Fruit fly (Drosophila melanogaster) whole organism, embryonic: ENCODE data around the gene mus201.
A peak's percentile ranks its signal among the peaks of the same experiment; 100 is the strongest.

ENCODE experiments used
- Ada2b ChIP-seq: fragments of 200-800 bp; sonication (Bioruptor generic); IDR thresholded peaks from 2 replicates; pipeline ENCODE4 v1.3.6; 2022; ENCODE audit warnings: missing biosample characterization, missing genetic modification characterization
- BtbVII ChIP-seq: fragments of 200-800 bp; sonication (Bioruptor generic); optimal IDR thresholded peaks from 3 replicates; lab custom pipeline; 2017; ENCODE audit warnings: missing biosample characterization, mild to moderate bottlenecking, missing genetic modification characterization
- CG12659 ChIP-seq: fragments of 200-800 bp; sonication (Bioruptor generic); optimal IDR thresholded peaks from 3 replicates; lab custom pipeline; 2017; ENCODE audit warnings: mild to moderate bottlenecking, missing biosample characterization, missing genetic modification reagents, missing genetic modification characterization
- CG12744 ChIP-seq: fragments of 200-800 bp; sonication (Bioruptor generic); optimal IDR thresholded peaks from 2 replicates; lab custom pipeline; 2016; ENCODE audit warnings: missing biosample characterization, missing genetic modification characterization
- CG13424 ChIP-seq: fragments of 200-800 bp; sonication (Bioruptor generic); optimal IDR thresholded peaks from 2 replicates; lab custom pipeline; 2019; ENCODE audit warnings: missing biosample characterization, mild to moderate bottlenecking, missing genetic modification characterization, moderate library complexity
- CG14860 ChIP-seq: fragments of 200-800 bp; sonication (Bioruptor generic); IDR thresholded peaks from 3 replicates; pipeline ENCODE4 v1.3.6; 2022; ENCODE audit warnings: missing biosample characterization, missing genetic modification characterization; ENCODE audit not compliant: partially characterized antibody
- CG17328 ChIP-seq: fragments of 200-800 bp; sonication (Bioruptor generic); IDR thresholded peaks from 2 replicates; pipeline ENCODE4 v1.3.6; 2022; ENCODE audit warnings: missing biosample characterization, missing genetic modification characterization
- CG30403 ChIP-seq: fragments of 200-800 bp; sonication (Bioruptor generic); optimal IDR thresholded peaks from 3 replicates; lab custom pipeline; 2016; ENCODE audit warnings: missing biosample characterization, missing genetic modification characterization
- CG31441 ChIP-seq: fragments of 200-800 bp; sonication (Bioruptor generic); IDR thresholded peaks from 2 replicates; pipeline ENCODE4 v1.3.6; 2022; ENCODE audit warnings: missing biosample characterization, missing genetic modification characterization
- CG4282 ChIP-seq: fragments of 200-800 bp; sonication (Bioruptor generic); optimal IDR thresholded peaks from 2 replicates; lab custom pipeline; 2016; ENCODE audit warnings: missing biosample characterization, missing genetic modification characterization
- CG4328 ChIP-seq: fragments of 200-800 bp; sonication (Bioruptor generic); optimal IDR thresholded peaks from 3 replicates; lab custom pipeline; 2017; ENCODE audit warnings: missing biosample characterization, missing genetic modification reagents, missing genetic modification characterization
- CG43689 ChIP-seq: fragments of 200-800 bp; sonication (Bioruptor generic); IDR thresholded peaks from 2 replicates; pipeline ENCODE4 v1.3.6; 2022; ENCODE audit warnings: missing biosample characterization, missing genetic modification characterization
- CG6791 ChIP-seq: fragments of 200-800 bp; sonication (Bioruptor generic); IDR thresholded peaks from 3 replicates; pipeline ENCODE4 v1.3.6; 2022; ENCODE audit warnings: missing biosample characterization, missing genetic modification characterization; ENCODE audit not compliant: partially characterized antibody
- CG7271 ChIP-seq: fragments of 200-800 bp; sonication (Bioruptor generic); optimal IDR thresholded peaks from 2 replicates; lab custom pipeline; 2018; ENCODE audit warnings: missing biosample characterization, mild to moderate bottlenecking, missing genetic modification characterization, moderate library complexity
- CG7987 ChIP-seq: fragments of 200-800 bp; sonication (Bioruptor generic); optimal IDR thresholded peaks from 2 replicates; lab custom pipeline; 2018; ENCODE audit warnings: missing biosample characterization, mild to moderate bottlenecking, missing genetic modification characterization, moderate library complexity
- CG8765 ChIP-seq: fragments of 200-800 bp; sonication (Bioruptor generic); IDR thresholded peaks from 2 replicates; pipeline ENCODE4 v1.3.6; 2022; ENCODE audit warnings: missing biosample characterization, missing genetic modification characterization
- CG9727 ChIP-seq: fragments of 200-800 bp; sonication (Bioruptor generic); optimal IDR thresholded peaks from 3 replicates; lab custom pipeline; 2017; ENCODE audit warnings: missing biosample characterization, mild to moderate bottlenecking, missing genetic modification characterization
- Dll ChIP-seq: fragments of 200-800 bp; sonication (Bioruptor generic); IDR thresholded peaks from 4 replicates; pipeline ENCODE4 v1.3.6; 2022; ENCODE audit warnings: missing biosample characterization, missing genetic modification characterization; ENCODE audit not compliant: partially characterized antibody
- GATAe ChIP-seq: fragments of 200-800 bp; sonication (Bioruptor generic); conservative IDR thresholded peaks from 2 replicates; pipeline ENCODE4 v1.3.6; 2022; ENCODE audit warnings: missing biosample characterization, missing genetic modification characterization
- HLH4C ChIP-seq: fragments of 200-800 bp; sonication (Bioruptor generic); IDR thresholded peaks from 3 replicates; pipeline ENCODE4 v1.3.6; 2022; ENCODE audit warnings: missing biosample characterization, missing genetic modification characterization; ENCODE audit not compliant: partially characterized antibody
- Hey ChIP-seq: fragments of 200-800 bp; sonication (Bioruptor generic); optimal IDR thresholded peaks from 3 replicates; lab custom pipeline; 2018; ENCODE audit warnings: missing biosample characterization, mild to moderate bottlenecking, missing genetic modification characterization
- HmgD ChIP-seq: fragments of 200-800 bp; sonication (Bioruptor generic); optimal IDR thresholded peaks from 3 replicates; lab custom pipeline; 2016; ENCODE audit warnings: missing biosample characterization, missing genetic modification characterization
- HmgZ ChIP-seq: fragments of 200-800 bp; sonication (Bioruptor generic); optimal IDR thresholded peaks from 2 replicates; lab custom pipeline; 2018; ENCODE audit warnings: missing biosample characterization, mild to moderate bottlenecking, missing genetic modification characterization
- Hr51 ChIP-seq, 2 experiments: fragments of 200-800 bp; sonication (Bioruptor generic); optimal IDR thresholded peaks; 2 replicates in 1 of 2; 3 replicates in 1 of 2; lab custom pipeline; 2016 to 2018; ENCODE audit warnings: missing biosample characterization in 2 of 2, missing genetic modification characterization in 2 of 2, mild to moderate bottlenecking in 1 of 2, moderate library complexity in 1 of 2
- Hsf ChIP-seq: fragments of 200-800 bp; sonication (Bioruptor generic); optimal IDR thresholded peaks from 3 replicates; lab custom pipeline; 2016; ENCODE audit warnings: missing biosample characterization, missing genetic modification characterization
- MESR4 ChIP-seq: fragments of 200-800 bp; sonication (Bioruptor generic); optimal IDR thresholded peaks from 2 replicates; lab custom pipeline; 2018; ENCODE audit warnings: missing biosample characterization, mild to moderate bottlenecking, missing genetic modification characterization, moderate library complexity
- Mad ChIP-seq: fragments of 200-800 bp; sonication (Bioruptor generic); optimal IDR thresholded peaks from 2 replicates; lab custom pipeline; 2016; ENCODE audit warnings: missing biosample characterization, missing genetic modification characterization
- Spps ChIP-seq: fragments of 200-800 bp; sonication (Bioruptor generic); optimal IDR thresholded peaks from 2 replicates; lab custom pipeline; 2018; ENCODE audit warnings: missing biosample characterization, mild to moderate bottlenecking, missing genetic modification characterization
- ash1 ChIP-seq: fragments of 200-800 bp; sonication (Bioruptor generic); optimal IDR thresholded peaks from 2 replicates; lab custom pipeline; 2018; ENCODE audit warnings: missing biosample characterization, mild to moderate bottlenecking, missing genetic modification characterization
- bab2 ChIP-seq: fragments of 200-800 bp; sonication (Bioruptor generic); optimal IDR thresholded peaks from 2 replicates; lab custom pipeline; 2016; ENCODE audit warnings: missing biosample characterization, missing genetic modification characterization
- cato ChIP-seq: fragments of 200-800 bp; sonication (Bioruptor generic); optimal IDR thresholded peaks from 2 replicates; lab custom pipeline; 2016; ENCODE audit warnings: missing biosample characterization, missing genetic modification characterization, borderline replicate concordance
- crc ChIP-seq: fragments of 200-800 bp; sonication (Bioruptor generic); optimal IDR thresholded peaks from 2 replicates; lab custom pipeline; 2016; ENCODE audit warnings: missing biosample characterization, missing genetic modification characterization
- crol ChIP-seq: fragments of 200-800 bp; sonication (Bioruptor generic); IDR thresholded peaks from 2 replicates; pipeline ENCODE4 v1.3.6; 2022; ENCODE audit warnings: missing biosample characterization, missing genetic modification characterization
- dpn ChIP-seq, 2 experiments: fragments of 200-800 bp; sonication (Bioruptor generic); optimal IDR thresholded peaks; 3 replicates each; lab custom pipeline; 2016; ENCODE audit warnings: missing biosample characterization in 2 of 2, missing genetic modification characterization in 2 of 2
- ftz-f1 ChIP-seq: fragments of 200-800 bp; sonication (Bioruptor generic); optimal IDR thresholded peaks from 2 replicates; lab custom pipeline; 2016; ENCODE audit warnings: missing biosample characterization, missing genetic modification characterization
- ken ChIP-seq: fragments of 200-800 bp; sonication (Bioruptor generic); IDR thresholded peaks from 3 replicates; pipeline ENCODE4 v1.3.6; 2022; ENCODE audit warnings: missing biosample characterization, missing genetic modification characterization
- knrl ChIP-seq: fragments of 200-800 bp; sonication (Bioruptor generic); IDR thresholded peaks from 3 replicates; pipeline ENCODE4 v1.3.6; 2022; ENCODE audit warnings: missing biosample characterization, missing genetic modification characterization; ENCODE audit not compliant: partially characterized antibody
- mirr ChIP-seq: fragments of 200-800 bp; sonication (Bioruptor generic); optimal IDR thresholded peaks from 3 replicates; lab custom pipeline; 2018; ENCODE audit warnings: missing biosample characterization, mild to moderate bottlenecking, missing genetic modification characterization
- oc ChIP-seq: fragments of 200-800 bp; sonication (Bioruptor generic); optimal IDR thresholded peaks from 2 replicates; lab custom pipeline; 2018; ENCODE audit warnings: missing biosample characterization, mild to moderate bottlenecking, missing genetic modification characterization, moderate library complexity
- odd ChIP-seq: fragments of 200-800 bp; sonication (Bioruptor generic); optimal IDR thresholded peaks from 2 replicates; lab custom pipeline; 2017; ENCODE audit warnings: missing biosample characterization, mild to moderate bottlenecking, missing genetic modification characterization
- pan ChIP-seq, 4 experiments: fragments of >200 bp in 3 of 4; fragments of 200-800 bp in 1 of 4; sonication (Bioruptor generic) in 1 of 4; optimal IDR thresholded peaks in 3 of 4; IDR thresholded peaks in 1 of 4; 2 replicates each; pipeline versions ENCODE4 v1.3.6 to Lab custom; 2017 to 2022; ENCODE audit warnings: missing biosample characterization in 2 of 4, missing genetic modification characterization in 2 of 4, mixed read lengths in 1 of 4
- pfk ChIP-seq: fragments of 200-800 bp; sonication (Bioruptor generic); optimal IDR thresholded peaks from 2 replicates; lab custom pipeline; 2018; ENCODE audit warnings: missing biosample characterization, mild to moderate bottlenecking, missing genetic modification characterization, moderate library complexity
- rib ChIP-seq: fragments of 200-800 bp; sonication (Bioruptor generic); IDR thresholded peaks from 2 replicates; pipeline ENCODE4 v1.3.6; 2022; ENCODE audit warnings: missing biosample characterization, missing genetic modification characterization
- row ChIP-seq: fragments of 200-800 bp; sonication (Bioruptor generic); IDR thresholded peaks from 3 replicates; pipeline ENCODE4 v1.3.6; 2022; ENCODE audit warnings: missing biosample characterization, missing genetic modification characterization
- scrt ChIP-seq: fragments of 200-800 bp; sonication (Bioruptor generic); optimal IDR thresholded peaks from 2 replicates; lab custom pipeline; 2018; ENCODE audit warnings: missing biosample characterization, mild to moderate bottlenecking, missing genetic modification characterization, moderate library complexity
- sd ChIP-seq: fragments of 200-800 bp; sonication (Bioruptor generic); optimal IDR thresholded peaks from 3 replicates; lab custom pipeline; 2018; ENCODE audit warnings: missing biosample characterization, mild to moderate bottlenecking, missing genetic modification characterization, moderate library complexity
- sens ChIP-seq: fragments of 200-800 bp; sonication (Bioruptor generic); peaks from one replicate; lab custom pipeline; 2016; ENCODE audit warnings: missing biosample characterization, missing genetic modification characterization
- twi ChIP-seq: fragments of 200-800 bp; optimal IDR thresholded peaks from 2 replicates; lab custom pipeline; 2019; ENCODE audit warnings: missing biosample characterization, mild to moderate bottlenecking, missing genetic modification characterization, moderate library complexity
- vvl ChIP-seq: fragments of 200-800 bp; sonication (Bioruptor generic); IDR thresholded peaks from 2 replicates; pipeline ENCODE4 v1.3.6; 2022; ENCODE audit warnings: missing biosample characterization, missing genetic modification characterization

The mus201 gene

DNA sequence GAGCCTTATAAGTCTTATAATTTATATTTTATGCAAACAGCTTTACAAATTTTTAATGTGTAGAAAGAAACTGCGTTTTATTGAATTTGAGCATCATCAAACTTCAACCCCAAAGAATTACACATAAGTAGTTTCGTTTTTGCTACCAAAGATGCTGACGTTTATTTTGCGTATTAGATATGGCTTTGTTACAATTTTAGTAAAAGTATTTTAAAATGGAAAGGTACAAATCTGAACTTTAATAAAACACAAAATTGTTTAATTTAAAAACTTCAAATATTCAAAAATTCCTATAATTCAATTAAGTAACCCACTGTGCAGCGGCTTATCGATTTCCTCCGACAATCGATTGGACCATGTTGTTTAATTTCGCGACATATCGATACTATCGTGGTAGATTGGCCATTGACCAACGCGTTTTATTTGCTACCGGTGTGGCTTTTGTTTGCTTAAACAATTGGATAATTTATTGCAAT, 26.2 kb downstream of the mus201 start, which contains the start of gene prg (continued):
- no peak for TF ChIP-seq crol
- TF ChIP-seq CG17328 (GFP tag; lab: Robert Waterston, UW), result peak; percentile 48; the same call in 1 of the 2 replicates
- TF ChIP-seq Spps (tag; lab: Kevin White, UChicago), result no peak
- TF ChIP-seq CG12744 (GFP tag; lab: Kevin White, UChicago), result peak; percentile 60
- TF ChIP-seq GATAe (GFP tag; lab: Robert Waterston, UW), result 0 out of 2 replicates have a peak, but pooled peaks have one; percentile 16
- TF ChIP-seq row (GFP tag; lab: Robert Waterston, UW), result peak; percentile 86
- peak; percentile 34 for TF ChIP-seq twi (tag; lab: Kevin White, UChicago)
- TF ChIP-seq Dll (GFP tag; lab: Robert Waterston, UW), result peak; percentile 97
- TF ChIP-seq oc, result peak; percentile 60
- peak; percentile 90 for TF ChIP-seq knrl
- peak; percentile 72 for TF ChIP-seq bab2 (GFP tag; lab: Kevin White, UChicago)
- TF ChIP-seq CG6791 (GFP tag; lab: Robert Waterston, UW), result peak; percentile 97
- TF ChIP-seq ftz-f1 (GFP tag; lab: Kevin White, UChicago), result no peak
- TF ChIP-seq crc, result peak; percentile 36
- peak; percentile 67 for TF ChIP-seq Ada2b
- peak; percentile 40 for TF ChIP-seq Mad (GFP tag; lab: Kevin White, UChicago)
- peak; percentile 79 for TF ChIP-seq Hsf (GFP tag; lab: Kevin White, UChicago)
- TF ChIP-seq CG30403 (GFP tag; lab: Kevin White, UChicago), result peak; percentile 74
- peak; percentile 45 to 69 for TF ChIP-seq Hr51 (GFP tag; optimal IDR thresholded peaks at IDR 0.05; lab: Kevin White, UChicago)
- TF ChIP-seq odd (GFP tag; lab: Kevin White, UChicago), result peak; percentile 68
- TF ChIP-seq pan (optimal IDR thresholded peaks at IDR 0.05; lab: Kevin White, UChicago), result no peak
- TF ChIP-seq pan (GFP tag; optimal IDR thresholded peaks at IDR 0.05 in 1 of 2, IDR thresholded peaks at IDR 0.05 in 1 of 2), result peak in 1 of 2 experiments; percentile 60
- no peak for TF ChIP-seq scrt (GFP tag; lab: Kevin White, UChicago)
- no peak for TF ChIP-seq Hey (tag; lab: Kevin White, UChicago)
- TF ChIP-seq CG13424 (tag; lab: Kevin White, UChicago), result peak; percentile 72
- TF ChIP-seq CG31441 (GFP tag; lab: Robert Waterston, UW), result peak; percentile 61; the same call in 1 of the 2 replicates
- TF ChIP-seq pfk (GFP tag; lab: Kevin White, UChicago), result no peak
- peak; percentile 69 for TF ChIP-seq HmgZ (tag; lab: Kevin White, UChicago)
- TF ChIP-seq cato (GFP tag; lab: Kevin White, UChicago), result peak; percentile 14
- no peak for TF ChIP-seq CG8765
- no peak for TF ChIP-seq CG7987
- peak; percentile 33 to 70 for TF ChIP-seq dpn (GFP tag; optimal IDR thresholded peaks at IDR 0.05; lab: Kevin White, UChicago)
- TF ChIP-seq ash1, result no peak
- TF ChIP-seq CG7271 (tag; lab: Kevin White, UChicago), result no peak
- TF ChIP-seq MESR4 (GFP tag; lab: Kevin White, UChicago), result peak; percentile 70
- peak; percentile 94 for TF ChIP-seq CG14860
- no peak; the same call in 1 of the 2 replicates for TF ChIP-seq CG43689
- peak; percentile 47 for TF ChIP-seq CG4328
- peak; percentile 97 for TF ChIP-seq HLH4C (GFP tag; lab: Robert Waterston, UW)
- peak; percentile 56; the same call in 1 of the 2 replicates for TF ChIP-seq rib (GFP tag; lab: Robert Waterston, UW)
- TF ChIP-seq BtbVII (GFP tag; lab: Kevin White, UChicago), result peak; percentile 55
- TF ChIP-seq CG9727 (GFP tag; lab: Kevin White, UChicago), result peak; percentile 70
- peak; percentile 28; the same call in 1 of the 3 replicates for TF ChIP-seq ken (GFP tag; lab: Robert Waterston, UW)
- peak; percentile 92 for TF ChIP-seq CG4282 (GFP tag; lab: Kevin White, UChicago)
- peak; percentile 64 for TF ChIP-seq vvl (GFP tag; lab: Robert Waterston, UW)
- TF ChIP-seq HmgD (GFP tag; lab: Kevin White, UChicago), result no peak
- TF ChIP-seq mirr, result peak; percentile 3
- peak; percentile 70 for TF ChIP-seq CG12659 (GFP tag; lab: Kevin White, UChicago)
- no peak for TF ChIP-seq sd (tag; lab: Kevin White, UChicago)
- TF ChIP-seq sens (GFP tag; lab: Kevin White, UChicago), result peak; percentile 97
